Worm (Caenorhabditis elegans): ENCODE data around the gene B0563.10.

DNA sequence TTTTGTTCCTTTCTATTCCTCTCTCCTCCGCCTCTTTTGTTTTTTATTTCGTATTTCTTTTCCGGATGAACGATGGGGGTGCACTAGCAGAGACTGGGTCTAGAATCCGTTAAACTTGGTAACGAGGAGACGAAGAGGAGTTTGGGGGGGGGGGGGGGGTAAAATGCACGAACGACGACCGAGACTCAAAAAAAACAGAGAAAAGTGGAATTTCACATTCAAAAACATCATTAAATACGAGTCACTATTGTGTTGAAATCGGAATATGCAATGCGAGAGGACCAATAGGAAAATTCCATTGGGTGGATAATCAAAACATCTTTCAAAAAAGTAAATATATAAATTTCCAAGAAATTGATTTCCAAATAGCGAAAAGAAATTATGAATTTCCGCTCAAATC lies 12.8 kb downstream of the B0563.10 start, which contains the start of gene B0563.7:
- TF ChIP-seq spr-3 (GFP tag; optimal IDR thresholded peaks at IDR 0.05) (no peak), daf-19 (GFP tag; conservative IDR thresholded peaks at IDR 0.05) (no peak), ZK546.5 (tag; optimal IDR thresholded peaks at IDR 0.05) (no peak), pha-4 (GFP tag; IDR thresholded peaks at IDR 0.05) (no peak), pha-4 (tag; optimal IDR thresholded peaks at IDR 0.05) (no peak), fos-1 (tag; optimal IDR thresholded peaks at IDR 0.05) (no peak), spr-1 (tag; optimal IDR thresholded peaks at IDR 0.05) (no peak), hlh-30 (tag; optimal IDR thresholded peaks at IDR 0.05; ENCODE audit: insufficient read depth) (no peak), nhr-6 (tag; optimal IDR thresholded peaks at IDR 0.05) (no peak), snpc-4 (tag; optimal IDR thresholded peaks at IDR 0.05) (no peak)

All from whole organism, L4 larva.